Worm (Caenorhabditis elegans): ENCODE measurements around the gene ZK697.1.

DNA sequence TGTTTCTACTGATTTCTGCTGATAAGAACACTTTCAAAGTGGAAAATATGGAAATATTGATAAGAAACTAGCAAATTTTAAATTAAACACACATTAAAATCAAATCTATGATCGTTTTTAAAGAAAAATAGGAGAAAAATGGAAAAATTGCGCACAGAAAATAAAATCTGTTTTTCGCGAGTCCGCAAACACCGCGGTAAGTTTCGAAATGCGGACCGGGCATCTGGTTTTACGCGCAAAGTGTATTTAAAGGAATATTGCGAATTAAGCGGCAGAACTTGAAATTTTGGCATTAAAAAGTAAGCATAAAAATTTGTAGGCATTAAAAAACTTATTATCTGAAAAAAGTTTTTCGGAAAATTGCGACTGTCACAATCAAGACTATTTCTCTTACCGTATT lies 20.5 kb downstream of the ZK697.1 start:
- TF ChIP-seq ztf-29 (GFP tag; IDR thresholded peaks at IDR 0.05): no peak
- TF ChIP-seq flt-1 (GFP tag; IDR thresholded peaks at IDR 0.05): no peak
- TF ChIP-seq klf-2 (GFP tag; conservative IDR thresholded peaks at IDR 0.05): no peak
- no peak for TF ChIP-seq tab-1 (GFP tag; IDR thresholded peaks at IDR 0.05)
- no peak for TF ChIP-seq med-1 (GFP tag; optimal IDR thresholded peaks at IDR 0.05; ENCODE audit: insufficient read depth)
- TF ChIP-seq ref-1 (GFP tag; conservative IDR thresholded peaks at IDR 0.05): no peak

Measured in whole organism, midembryonic.